Worm (Caenorhabditis elegans) whole organism, mixed stage, embryonic: Measurements from ENCODE around the gene F15H10.9.

Source experiments
- M03D4.4 ChIP-seq: sonication (generic microtip); optimal IDR thresholded peaks from 2 replicates; lab custom pipeline; 2017; ENCODE audit warnings: mild to moderate bottlenecking, missing genetic modification characterization, missing compliant biosample characterization
- bed-3 ChIP-seq: fragments of 200-800 bp; sonication (Bioruptor generic); optimal IDR thresholded peaks from 3 replicates; lab custom pipeline; 2018; ENCODE audit warnings: mild to moderate bottlenecking, missing genetic modification characterization, moderate library complexity, missing compliant biosample characterization
- blmp-1 ChIP-seq: fragments of 150-350 bp; optimal IDR thresholded peaks from 2 replicates; lab custom pipeline; 2014; ENCODE audit warnings: missing biosample characterization, missing genetic modification characterization
- ceh-39 ChIP-seq: fragments of 150-350 bp; optimal IDR thresholded peaks from 2 replicates; lab custom pipeline; 2014; ENCODE audit warnings: missing biosample characterization, missing genetic modification characterization
- ceh-43 ChIP-seq: fragments of 200-800 bp; sonication (Bioruptor generic); optimal IDR thresholded peaks from 2 replicates; lab custom pipeline; 2018; ENCODE audit warnings: mild to moderate bottlenecking, missing genetic modification characterization, moderate library complexity, missing compliant biosample characterization
- ceh-83 ChIP-seq: fragments of 200-800 bp; sonication (Bioruptor generic); optimal IDR thresholded peaks from 2 replicates; lab custom pipeline; 2018; ENCODE audit warnings: mild to moderate bottlenecking, missing genetic modification characterization, missing compliant biosample characterization
- ces-1 ChIP-seq: fragments of 150-350 bp; optimal IDR thresholded peaks from 2 replicates; lab custom pipeline; 2014; ENCODE audit warnings: missing biosample characterization, missing genetic modification reagents, missing genetic modification characterization
- cnd-1 ChIP-seq: fragments of 200-800 bp; sonication (Bioruptor generic); optimal IDR thresholded peaks from 2 replicates; lab custom pipeline; 2018; ENCODE audit warnings: mild to moderate bottlenecking, missing genetic modification characterization, missing compliant biosample characterization
- elt-1 ChIP-seq: sonication (generic microtip); optimal IDR thresholded peaks from 2 replicates; lab custom pipeline; 2017; ENCODE audit warnings: missing genetic modification characterization, mild to moderate bottlenecking, missing compliant biosample characterization, antibody characterized with exemption, moderate library complexity, borderline replicate concordance; ENCODE audit not compliant: insufficient read depth
- elt-3 ChIP-seq: fragments of 150-350 bp; optimal IDR thresholded peaks from 2 replicates; lab custom pipeline; 2014; ENCODE audit warnings: missing biosample characterization, missing genetic modification characterization
- flh-1 ChIP-seq: fragments of 200-800 bp; sonication (Bioruptor generic); optimal IDR thresholded peaks from 2 replicates; lab custom pipeline; 2018; ENCODE audit warnings: mild to moderate bottlenecking, missing genetic modification characterization, moderate library complexity, missing compliant biosample characterization
- ham-2 ChIP-seq: fragments of 200-800 bp; sonication (Bioruptor generic); optimal IDR thresholded peaks from 2 replicates; lab custom pipeline; 2018; ENCODE audit warnings: mild to moderate bottlenecking, missing genetic modification characterization, missing compliant biosample characterization
- hlh-1 ChIP-seq: fragments of 150-350 bp; optimal IDR thresholded peaks from 2 replicates; lab custom pipeline; 2014; ENCODE audit warnings: missing biosample characterization, missing genetic modification reagents, missing genetic modification characterization
- lin-13 ChIP-seq: fragments of 150-350 bp; optimal IDR thresholded peaks from 2 replicates; lab custom pipeline; 2014; ENCODE audit warnings: missing biosample characterization, missing genetic modification characterization
- lin-32 ChIP-seq: fragments of 200-800 bp; sonication (Bioruptor generic); optimal IDR thresholded peaks from 2 replicates; lab custom pipeline; 2018; ENCODE audit warnings: mild to moderate bottlenecking, missing genetic modification characterization, missing compliant biosample characterization
- lsy-2 ChIP-seq: fragments of 150-350 bp; optimal IDR thresholded peaks from 2 replicates; lab custom pipeline; 2014; ENCODE audit warnings: missing biosample characterization, missing genetic modification characterization
- mab-5 ChIP-seq: fragments of 150-350 bp; optimal IDR thresholded peaks from 2 replicates; lab custom pipeline; 2014; ENCODE audit warnings: missing biosample characterization, missing genetic modification characterization
- mep-1 ChIP-seq: fragments of 150-350 bp; optimal IDR thresholded peaks from 2 replicates; lab custom pipeline; 2017; ENCODE audit warnings: missing biosample characterization, missing genetic modification reagents, missing genetic modification characterization, inconsistent platforms
- mls-2 ChIP-seq: sonication (generic microtip); optimal IDR thresholded peaks from 2 replicates; lab custom pipeline; 2016; ENCODE audit warnings: mild to moderate bottlenecking, missing genetic modification characterization, moderate library complexity, missing compliant biosample characterization
- nhr-12 ChIP-seq: fragments of 150-350 bp; optimal IDR thresholded peaks from 2 replicates; lab custom pipeline; 2014; ENCODE audit warnings: missing biosample characterization, missing genetic modification characterization
- nhr-2 ChIP-seq: fragments of 150-350 bp; optimal IDR thresholded peaks from 2 replicates; lab custom pipeline; 2014; ENCODE audit warnings: missing biosample characterization, missing genetic modification characterization
- nhr-237 ChIP-seq: fragments of 150-350 bp; optimal IDR thresholded peaks from 2 replicates; lab custom pipeline; 2014; ENCODE audit warnings: missing biosample characterization, missing genetic modification characterization
- pha-4 ChIP-seq: fragments of 150-350 bp; optimal IDR thresholded peaks from 2 replicates; lab custom pipeline; 2018; ENCODE audit warnings: missing biosample characterization, missing genetic modification reagents, missing genetic modification characterization
- snpc-4 ChIP-seq: fragments of 150-350 bp; optimal IDR thresholded peaks from 2 replicates; lab custom pipeline; 2014; ENCODE audit warnings: missing biosample characterization, missing genetic modification characterization
- sptf-1 ChIP-seq: sonication (generic microtip); optimal IDR thresholded peaks from 2 replicates; lab custom pipeline; 2017; ENCODE audit warnings: mild to moderate bottlenecking, missing genetic modification characterization, moderate library complexity, missing compliant biosample characterization
- tbx-8 ChIP-seq: fragments of 200-800 bp; sonication (Bioruptor generic); optimal IDR thresholded peaks from 2 replicates; lab custom pipeline; 2018; ENCODE audit warnings: mild to moderate bottlenecking, missing genetic modification characterization, moderate library complexity, missing compliant biosample characterization
- unc-62 ChIP-seq: fragments of 150-350 bp; optimal IDR thresholded peaks from 2 replicates; lab custom pipeline; 2014; ENCODE audit warnings: missing biosample characterization, missing genetic modification reagents, missing genetic modification characterization
- zip-8 ChIP-seq: fragments of 150-350 bp; optimal IDR thresholded peaks from 2 replicates; lab custom pipeline; 2014; ENCODE audit warnings: missing biosample characterization, missing genetic modification characterization
- ztf-11 ChIP-seq: fragments of 150-350 bp; optimal IDR thresholded peaks from 2 replicates; lab custom pipeline; 2014; ENCODE audit warnings: missing biosample characterization, missing genetic modification characterization

The F15H10.9 gene

DNA sequence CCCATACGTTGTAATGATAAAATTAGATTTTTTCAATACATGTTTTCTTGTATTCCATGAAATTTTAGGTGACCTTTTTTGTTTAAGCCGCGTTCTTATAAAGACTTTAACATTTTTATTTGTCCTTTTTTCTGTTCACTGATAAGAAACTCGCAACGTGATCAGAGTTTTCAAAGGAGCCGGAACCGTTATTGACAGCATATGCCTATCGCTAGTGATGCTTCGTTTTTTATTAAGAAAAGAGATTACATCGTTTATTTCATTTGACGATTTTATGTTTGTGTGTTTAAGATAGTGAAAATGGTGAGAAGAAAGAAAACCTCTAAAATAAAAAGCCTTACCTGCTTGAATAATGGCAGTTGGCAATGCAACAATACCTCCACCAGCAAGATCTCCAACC lies 18.1 kb upstream of the F15H10.9 start:
- TF ChIP-seq nhr-237 (tag; lab: Kevin White, UChicago) (no peak), snpc-4 (tag; lab: Kevin White, UChicago) (no peak)
- TF ChIP-seq, all 35 proteins: peak for 0

DNA sequence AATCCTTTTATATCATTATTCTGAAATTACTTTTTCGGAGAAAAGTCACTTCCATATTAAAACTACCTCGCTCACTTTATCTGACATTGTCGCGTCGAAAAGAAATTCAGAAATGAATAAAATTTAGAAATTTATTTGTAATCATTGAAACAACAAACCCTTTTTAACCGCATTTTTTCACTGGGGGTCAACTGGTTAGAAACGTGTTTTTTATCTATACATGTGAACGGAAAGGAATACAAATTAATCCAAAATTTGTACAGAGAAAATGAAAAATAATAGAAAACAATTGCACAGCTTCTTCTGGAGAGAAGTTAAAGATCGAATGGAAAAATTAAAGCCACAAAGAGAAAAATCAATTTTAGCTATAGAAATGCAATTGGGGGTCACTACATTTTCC lies 14.1 kb upstream of the F15H10.9 start, which contains the start of gene tag-314:
Gene tag-314, minus strand, starts transcription at position 101 of the 400 bp plus-strand sequence.
- TF ChIP-seq flh-1, result no peak
- no peak for TF ChIP-seq mab-5 (tag; lab: Kevin White, UChicago)
- no peak for TF ChIP-seq ces-1
- TF ChIP-seq pha-4 (tag; lab: Kevin White, UChicago), result no peak
- no peak for TF ChIP-seq mls-2 (tag; lab: Kevin White, UChicago)
- TF ChIP-seq ceh-39 (tag; lab: Kevin White, UChicago), result no peak
- no peak for TF ChIP-seq lsy-2 (tag; lab: Kevin White, UChicago)
- TF ChIP-seq cnd-1 (tag; lab: Kevin White, UChicago), result no peak
- TF ChIP-seq, all 35 proteins: peak for 0

- TF ChIP-seq blmp-1 (tag; lab: Kevin White, UChicago) (no peak), lin-32 (no peak), M03D4.4 (tag; lab: Kevin White, UChicago) (no peak), ztf-11 (tag; lab: Kevin White, UChicago) (no peak), tbx-8 (GFP tag; lab: Kevin White, UChicago) (no peak), ceh-39 (tag; lab: Kevin White, UChicago) (no peak), elt-3 (tag; lab: Kevin White, UChicago) (no peak), cnd-1 (tag; lab: Kevin White, UChicago) (no peak)
- TF ChIP-seq, all 35 proteins: peak for 0
Observed at ce11 chrV:10426253-10426652, 11.7 kb upstream of the F15H10.9 start, which contains the start of gene apc-10. Gene apc-10 (minus strand): TSS chrV:10426353.

- TF ChIP-seq elt-1 (tag; lab: Kevin White, UChicago), result no peak
- no peak for TF ChIP-seq zip-8 (tag; lab: Kevin White, UChicago)
Observed at ce11 chrV:10425098-10425497, 10.6 kb upstream of the F15H10.9 start, which contains the start of gene col-12. Gene col-12 (minus strand): TSS chrV:10425198.

- TF ChIP-seq ces-1, result no peak
- TF ChIP-seq pha-4 (tag; lab: Kevin White, UChicago), result no peak
- TF ChIP-seq nhr-2 (tag; lab: Kevin White, UChicago), result no peak
- TF ChIP-seq unc-62, result no peak
- TF ChIP-seq mls-2 (tag; lab: Kevin White, UChicago), result no peak
- TF ChIP-seq sptf-1 (tag; lab: Kevin White, UChicago), result no peak
- no peak for TF ChIP-seq mab-5 (tag; lab: Kevin White, UChicago)
- TF ChIP-seq snpc-4 (tag; lab: Kevin White, UChicago), result no peak
- TF ChIP-seq ceh-83 (GFP tag; lab: Kevin White, UChicago), result no peak
- no peak for TF ChIP-seq mep-1
- TF ChIP-seq bed-3 (GFP tag; lab: Kevin White, UChicago), result no peak
- TF ChIP-seq nhr-12 (tag; lab: Kevin White, UChicago), result no peak
- TF ChIP-seq ham-2 (GFP tag; lab: Kevin White, UChicago), result no peak
- no peak for TF ChIP-seq tbx-8 (GFP tag; lab: Kevin White, UChicago)
- no peak for TF ChIP-seq ceh-43 (GFP tag; lab: Kevin White, UChicago)
- TF ChIP-seq lin-32, result no peak
- no peak for TF ChIP-seq hlh-1 (tag; lab: Kevin White, UChicago)
Observed at ce11 chrV:10423511-10423910, 9.0 kb upstream of the F15H10.9 start.

DNA sequence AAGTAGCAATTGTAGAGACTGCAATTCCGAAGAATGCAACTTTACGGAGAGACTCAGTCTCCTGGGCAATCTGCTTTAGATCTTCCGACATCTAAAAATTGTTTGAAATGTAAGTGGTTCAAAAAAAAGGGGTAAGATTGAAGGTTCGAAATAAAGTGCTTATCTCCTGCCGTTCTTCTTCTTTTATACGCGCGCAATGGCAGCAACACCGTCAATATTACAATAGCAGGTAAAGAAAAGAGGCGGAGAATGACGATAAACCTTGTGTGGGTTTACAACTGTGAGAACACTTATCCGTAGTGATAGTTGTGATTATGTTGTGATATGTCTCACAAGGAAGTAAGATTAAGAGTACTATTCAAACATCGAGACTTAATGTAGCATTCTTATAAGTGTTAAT lies 7.3 kb upstream of the F15H10.9 start, which contains the start of gene col-13:
Gene col-13, minus strand, starts transcription at position 101 of the 400 bp plus-strand sequence.
- no peak for TF ChIP-seq lin-13 (tag; lab: Kevin White, UChicago)
- TF ChIP-seq tbx-8 (GFP tag; lab: Kevin White, UChicago), result no peak
- no peak for TF ChIP-seq lsy-2 (tag; lab: Kevin White, UChicago)
- TF ChIP-seq elt-1 (tag; lab: Kevin White, UChicago), result no peak
- no peak for TF ChIP-seq ceh-39 (tag; lab: Kevin White, UChicago)
- no peak for TF ChIP-seq ceh-43 (GFP tag; lab: Kevin White, UChicago)
